Worm (Caenorhabditis elegans): ENCODE results near the gene unc-130.

The unc-130 gene

DNA sequence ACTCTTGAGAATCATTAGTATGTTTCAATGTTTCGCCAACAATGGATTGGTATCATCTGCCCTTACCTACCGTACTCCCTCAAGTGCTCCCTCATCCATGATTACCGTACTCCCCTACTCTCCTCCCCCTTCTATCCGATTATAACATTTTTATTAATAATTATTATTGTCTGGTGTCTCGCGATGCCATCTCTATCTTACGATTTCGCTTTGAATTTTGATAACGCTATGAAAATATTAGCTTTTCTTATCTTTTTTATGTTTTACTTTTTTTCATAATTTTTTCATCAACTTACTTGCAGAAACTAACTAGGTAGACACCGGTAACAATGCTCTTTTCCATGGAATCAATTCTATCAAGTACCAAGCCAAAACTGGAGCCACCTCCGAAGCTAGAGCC, at the start of gene unc-130:
Gene unc-130, plus strand, starts transcription at position 301 of the 400 bp plus-strand sequence.
- no peak for TF ChIP-seq med-1 (GFP tag; optimal IDR thresholded peaks at IDR 0.05; ENCODE audit: insufficient read depth)
- TF ChIP-seq ztf-29 (GFP tag; IDR thresholded peaks at IDR 0.05): no peak
- no peak for TF ChIP-seq T22C8.4 (GFP tag; IDR thresholded peaks at IDR 0.05)
- no peak for TF ChIP-seq klf-2 (GFP tag; conservative IDR thresholded peaks at IDR 0.05)
- TF ChIP-seq tab-1 (GFP tag; IDR thresholded peaks at IDR 0.05): no peak
- TF ChIP-seq flt-1 (GFP tag; IDR thresholded peaks at IDR 0.05): no peak
- TF ChIP-seq ref-1 (GFP tag; conservative IDR thresholded peaks at IDR 0.05): no peak
- TF ChIP-seq ztf-23 (GFP tag; IDR thresholded peaks at IDR 0.05): no peak
- no peak for TF ChIP-seq cog-1 (tag; optimal IDR thresholded peaks at IDR 0.05)

DNA sequence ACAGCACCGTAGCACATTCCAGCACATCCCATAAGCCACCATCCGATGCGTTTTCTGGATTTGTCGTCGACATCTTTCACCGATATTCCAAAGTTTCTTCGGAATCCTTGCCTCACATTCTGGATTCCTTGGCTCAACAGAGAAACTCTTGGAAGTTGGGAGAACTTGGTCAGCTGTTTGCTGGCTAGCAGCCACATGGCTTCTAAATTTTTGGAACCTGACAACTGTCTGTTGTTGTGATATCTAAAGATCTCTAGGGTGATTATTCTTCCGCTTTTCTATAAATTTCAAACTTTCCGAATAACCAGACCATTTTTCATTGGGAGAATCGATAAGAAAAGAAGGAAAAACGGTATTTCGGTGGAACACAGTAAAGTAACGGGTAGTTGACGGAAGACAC, 47.0 kb upstream of the unc-130 start, which contains the start of gene cox-15:
Gene cox-15, minus strand, starts transcription at position 202 of the 400 bp plus-strand sequence.
- TF ChIP-seq tab-1 (GFP tag; IDR thresholded peaks at IDR 0.05): no peak
- TF ChIP-seq cog-1 (tag; optimal IDR thresholded peaks at IDR 0.05): no peak
- no peak for TF ChIP-seq klf-2 (GFP tag; conservative IDR thresholded peaks at IDR 0.05)

ce11 chrII:11236274-11236673, 45.5 kb upstream of the unc-130 start, which contains the start of gene cchl-1:
cchl-1 (minus strand) TSS chrII:11236387.
- TF ChIP-seq ztf-23 (GFP tag; IDR thresholded peaks at IDR 0.05) (no peak), cog-1 (tag; optimal IDR thresholded peaks at IDR 0.05) (no peak), T22C8.4 (GFP tag; IDR thresholded peaks at IDR 0.05) (no peak), ztf-29 (GFP tag; IDR thresholded peaks at IDR 0.05) (no peak), med-1 (GFP tag; optimal IDR thresholded peaks at IDR 0.05; ENCODE audit: insufficient read depth) (no peak), klf-2 (GFP tag; conservative IDR thresholded peaks at IDR 0.05) (no peak), tab-1 (GFP tag; IDR thresholded peaks at IDR 0.05) (no peak), ref-1 (GFP tag; conservative IDR thresholded peaks at IDR 0.05) (no peak), flt-1 (GFP tag; IDR thresholded peaks at IDR 0.05) (no peak)

ce11 chrII:11237099-11237498, 44.7 kb upstream of the unc-130 start, which contains the start of gene fndc-1:
fndc-1 (minus strand) TSS chrII:11237325.
- TF ChIP-seq klf-2 (GFP tag; conservative IDR thresholded peaks at IDR 0.05) (no peak), med-1 (GFP tag; optimal IDR thresholded peaks at IDR 0.05; ENCODE audit: insufficient read depth) (no peak), ztf-23 (GFP tag; IDR thresholded peaks at IDR 0.05) (no peak), flt-1 (GFP tag; IDR thresholded peaks at IDR 0.05) (no peak), T22C8.4 (GFP tag; IDR thresholded peaks at IDR 0.05) (no peak), cog-1 (tag; optimal IDR thresholded peaks at IDR 0.05) (no peak)

DNA sequence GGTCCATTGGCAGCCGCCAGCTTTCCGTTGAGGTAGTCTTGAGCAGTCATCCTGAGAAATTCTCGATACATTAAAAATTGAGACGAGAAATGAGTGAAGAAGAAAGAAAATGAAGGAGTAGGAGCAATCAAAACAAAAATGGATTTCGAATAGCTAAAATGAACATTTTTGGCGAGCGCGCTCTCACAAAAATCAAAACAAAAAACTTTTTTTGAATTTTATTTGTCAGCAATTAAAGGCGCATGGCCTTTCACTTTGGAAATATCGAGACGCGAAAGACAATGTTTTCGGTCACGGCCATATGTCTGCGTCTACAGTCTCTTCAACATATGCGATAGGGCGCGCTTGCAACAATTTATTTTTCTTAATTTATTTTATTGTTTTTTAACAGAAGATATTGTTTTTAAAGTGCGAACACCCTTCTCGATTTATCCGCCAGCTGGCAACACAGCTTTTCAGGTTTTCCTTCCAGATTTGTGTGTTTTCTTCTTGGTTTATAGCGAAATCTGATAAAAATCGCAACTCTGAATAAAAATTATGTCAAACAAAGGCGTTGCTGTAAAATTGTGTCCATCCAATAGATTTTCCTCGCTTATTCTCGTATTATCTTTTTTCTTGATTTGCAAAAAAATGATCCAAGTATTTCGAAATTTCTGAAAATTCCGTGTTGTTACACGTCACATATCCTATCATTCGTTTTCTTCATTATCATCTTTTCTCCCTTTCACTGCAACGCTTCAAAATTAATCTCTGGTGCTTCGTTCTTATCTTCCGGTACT, 42.7 kb upstream of the unc-130 start, which contains the start of the genes rpn-9 and T06D8.9:
Gene rpn-9, minus strand, starts transcription at position 51 of the 779 bp plus-strand sequence.
Gene T06D8.9, plus strand, starts transcription at position 729 of the 779 bp plus-strand sequence.
- 0 out of 2 replicates have a peak, but pooled peaks have one; percentile 4 for TF ChIP-seq flt-1 (GFP tag; IDR thresholded peaks at IDR 0.05)
- TF ChIP-seq ztf-29 (GFP tag; IDR thresholded peaks at IDR 0.05): no peak
- no peak for TF ChIP-seq klf-2 (GFP tag; conservative IDR thresholded peaks at IDR 0.05)
- TF ChIP-seq cog-1 (tag; optimal IDR thresholded peaks at IDR 0.05): peak; percentile 80

DNA sequence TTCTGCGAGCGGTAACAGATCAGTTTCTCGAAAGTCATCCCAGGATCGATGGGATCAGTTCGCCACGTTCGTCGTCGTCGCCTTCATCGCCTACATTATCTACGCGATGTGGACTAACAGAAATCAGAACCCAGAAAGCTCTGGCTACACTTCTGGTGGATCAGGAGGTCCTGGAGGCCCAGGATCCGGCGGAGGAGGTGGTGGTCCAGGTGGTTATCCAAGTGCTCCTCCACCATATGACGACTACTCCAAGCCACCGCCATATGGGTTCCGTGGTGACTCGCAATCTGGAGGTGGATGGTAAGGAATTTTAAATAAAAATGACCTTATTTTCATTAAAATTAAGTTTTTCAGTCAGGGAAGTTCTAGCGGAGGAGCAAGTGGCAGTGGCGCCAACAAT, 41.6 kb upstream of the unc-130 start:
- TF ChIP-seq med-1 (GFP tag; optimal IDR thresholded peaks at IDR 0.05; ENCODE audit: insufficient read depth) (no peak), tab-1 (GFP tag; IDR thresholded peaks at IDR 0.05) (no peak), ref-1 (GFP tag; conservative IDR thresholded peaks at IDR 0.05) (no peak), klf-2 (GFP tag; conservative IDR thresholded peaks at IDR 0.05) (no peak), T22C8.4 (GFP tag; IDR thresholded peaks at IDR 0.05) (no peak), flt-1 (GFP tag; IDR thresholded peaks at IDR 0.05) (no peak), ztf-23 (GFP tag; IDR thresholded peaks at IDR 0.05) (no peak), cog-1 (tag; optimal IDR thresholded peaks at IDR 0.05) (no peak), ztf-29 (GFP tag; IDR thresholded peaks at IDR 0.05) (no peak)

DNA sequence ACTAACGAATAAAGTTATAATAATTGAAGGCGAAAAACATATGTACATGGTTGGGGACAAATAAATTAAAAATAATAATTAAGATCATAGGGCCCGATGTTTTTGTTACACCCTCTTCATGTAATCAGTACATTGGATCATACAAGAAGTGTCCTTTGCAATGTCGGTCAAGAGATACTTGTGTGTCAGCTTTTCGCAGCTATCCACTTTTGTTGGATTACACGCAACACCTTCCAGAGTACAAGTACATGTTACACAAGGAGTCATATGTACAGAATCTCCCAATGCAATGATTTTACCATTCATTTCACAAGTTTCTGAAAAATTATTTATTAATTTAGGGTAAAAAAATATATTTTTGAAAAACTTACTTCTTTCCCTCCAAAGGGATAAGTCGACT, 40.8 kb upstream of the unc-130 start:
- TF ChIP-seq klf-2 (GFP tag; conservative IDR thresholded peaks at IDR 0.05) (no peak), cog-1 (tag; optimal IDR thresholded peaks at IDR 0.05) (no peak), ztf-23 (GFP tag; IDR thresholded peaks at IDR 0.05) (no peak), flt-1 (GFP tag; IDR thresholded peaks at IDR 0.05) (no peak), ztf-29 (GFP tag; IDR thresholded peaks at IDR 0.05) (no peak), ref-1 (GFP tag; conservative IDR thresholded peaks at IDR 0.05) (no peak), med-1 (GFP tag; optimal IDR thresholded peaks at IDR 0.05; ENCODE audit: insufficient read depth) (no peak), T22C8.4 (GFP tag; IDR thresholded peaks at IDR 0.05) (no peak), tab-1 (GFP tag; IDR thresholded peaks at IDR 0.05) (no peak)

DNA sequence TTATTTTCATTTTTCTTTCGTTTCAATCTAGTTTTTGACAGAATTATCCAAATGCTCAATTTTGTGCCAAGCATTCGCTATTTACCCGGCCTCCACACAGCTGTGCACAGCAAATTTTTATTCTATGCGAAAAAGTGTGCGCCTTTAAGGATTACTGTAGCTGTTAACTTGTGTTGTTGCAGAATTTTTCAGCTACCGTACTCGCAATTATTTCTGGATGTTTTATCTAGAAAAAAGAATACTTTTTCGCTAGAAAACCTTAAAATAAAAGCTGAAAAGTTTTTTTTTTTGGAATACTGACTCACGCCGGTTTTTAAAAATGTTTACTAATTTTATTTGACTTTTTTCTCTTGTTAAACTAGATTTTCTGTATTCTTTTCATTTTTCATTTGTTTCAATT, 40.3 kb upstream of the unc-130 start:
- TF ChIP-seq med-1 (GFP tag; optimal IDR thresholded peaks at IDR 0.05; ENCODE audit: insufficient read depth): no peak
- TF ChIP-seq tab-1 (GFP tag; IDR thresholded peaks at IDR 0.05): no peak
- no peak for TF ChIP-seq T22C8.4 (GFP tag; IDR thresholded peaks at IDR 0.05)
- TF ChIP-seq ztf-29 (GFP tag; IDR thresholded peaks at IDR 0.05): no peak
- TF ChIP-seq cog-1 (tag; optimal IDR thresholded peaks at IDR 0.05): no peak
- TF ChIP-seq ztf-23 (GFP tag; IDR thresholded peaks at IDR 0.05): no peak
- TF ChIP-seq flt-1 (GFP tag; IDR thresholded peaks at IDR 0.05): no peak
- TF ChIP-seq klf-2 (GFP tag; conservative IDR thresholded peaks at IDR 0.05): no peak
- TF ChIP-seq ref-1 (GFP tag; conservative IDR thresholded peaks at IDR 0.05): no peak

- TF ChIP-seq flt-1 (GFP tag; IDR thresholded peaks at IDR 0.05) (no peak), med-1 (GFP tag; optimal IDR thresholded peaks at IDR 0.05; ENCODE audit: insufficient read depth) (no peak), klf-2 (GFP tag; conservative IDR thresholded peaks at IDR 0.05) (no peak)
These were observed 38.8 kb upstream of the unc-130 start for ce11 chrII:11242918-11243317.

ce11 chrII:11246506-11246905, 35.3 kb upstream of the unc-130 start:
- no peak for TF ChIP-seq T22C8.4 (GFP tag; IDR thresholded peaks at IDR 0.05)
- no peak for TF ChIP-seq cog-1 (tag; optimal IDR thresholded peaks at IDR 0.05)
- no peak for TF ChIP-seq klf-2 (GFP tag; conservative IDR thresholded peaks at IDR 0.05)
- no peak for TF ChIP-seq tab-1 (GFP tag; IDR thresholded peaks at IDR 0.05)
- TF ChIP-seq flt-1 (GFP tag; IDR thresholded peaks at IDR 0.05): no peak
